Fruit fly (Drosophila melanogaster): ENCODE results near the gene yata.
A peak's percentile ranks its signal among the peaks of the same experiment; 100 is the strongest.

The yata gene

DNA sequence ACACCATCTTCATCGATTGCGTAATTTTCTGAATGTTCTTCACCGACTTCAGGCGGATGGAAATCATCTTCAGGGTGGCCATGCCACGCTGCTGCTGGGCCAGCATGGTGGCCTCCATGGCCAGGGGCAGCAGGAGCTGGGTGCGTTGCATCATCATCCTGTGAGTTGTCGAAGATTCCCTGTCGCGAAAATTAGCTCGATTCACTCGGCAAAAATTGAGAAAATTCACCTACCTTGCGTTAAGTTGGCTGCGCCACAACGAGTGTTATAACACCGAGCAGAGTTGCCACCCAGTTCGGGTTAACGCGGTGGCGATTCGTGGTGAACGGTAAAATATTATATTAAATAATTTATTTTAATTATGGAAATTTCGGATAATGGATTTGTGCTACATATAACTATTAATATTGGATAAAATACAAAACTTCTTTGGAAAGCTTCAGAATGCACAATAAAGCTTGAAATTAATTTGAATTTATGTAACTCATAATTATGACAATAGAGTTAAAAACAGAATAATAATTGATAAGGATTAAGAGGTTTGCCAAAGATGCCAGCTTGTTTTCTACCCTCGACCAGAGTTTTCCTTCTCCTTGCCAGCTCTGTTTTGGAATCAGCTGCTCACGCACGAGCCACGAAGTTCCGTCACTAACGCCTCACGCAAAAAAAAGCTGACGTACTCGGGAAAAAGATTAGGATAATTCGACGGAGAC lies at the start of gene yata, which contains the start of gene ATPsyngamma (continued):
- TF ChIP-seq insv (GFP tag; optimal IDR thresholded peaks at IDR 0.05), result peak in 1 of 2 experiments; percentile 30
- peak; percentile 40 for TF ChIP-seq Ets97D (GFP tag; optimal IDR thresholded peaks at IDR 0.05)
- TF ChIP-seq CG10209 (GFP tag; optimal IDR thresholded peaks at IDR 0.05), result peak; percentile 37
- peak; percentile 40 for TF ChIP-seq CG18619 (GFP tag; optimal IDR thresholded peaks at IDR 0.05)
- TF ChIP-seq jigr1 (GFP tag; IDR thresholded peaks at IDR 0.05), result peak; percentile 81; the same call in 2 of the 3 replicates
- no peak for TF ChIP-seq CG14667 (GFP tag; IDR thresholded peaks at IDR 0.05)
- TF ChIP-seq slbo (GFP tag; IDR thresholded peaks at IDR 0.05), result peak; percentile 64
- TF ChIP-seq CG34422 (GFP tag; IDR thresholded peaks at IDR 0.05), result 0 out of 3 replicates have a peak, but pooled peaks have one; percentile 12
- peak; percentile 32 for TF ChIP-seq salm (tag; optimal IDR thresholded peaks at IDR 0.05)
- peak; percentile 21 for TF ChIP-seq CG2120 (GFP tag; optimal IDR thresholded peaks at IDR 0.05)
- TF ChIP-seq Chrac-16 (GFP tag; optimal IDR thresholded peaks at IDR 0.05), result no peak
- peak; percentile 10 for TF ChIP-seq zfh2 (GFP tag; optimal IDR thresholded peaks at IDR 0.05)
- TF ChIP-seq tll (GFP tag; optimal IDR thresholded peaks at IDR 0.05), result no peak
- TF ChIP-seq CG4282 (GFP tag; optimal IDR thresholded peaks at IDR 0.05), result no peak
- peak; percentile 75 for TF ChIP-seq inv (GFP tag; IDR thresholded peaks at IDR 0.05; ENCODE audit: partially characterized antibody)
- TF ChIP-seq CG6765 (GFP tag; optimal IDR thresholded peaks at IDR 0.05), result peak; percentile 31
- peak; percentile 9 for TF ChIP-seq Elba2 (GFP tag; optimal IDR thresholded peaks at IDR 0.05)
- peak; percentile 7 for TF ChIP-seq gfzf (GFP tag; optimal IDR thresholded peaks at IDR 0.05)
- TF ChIP-seq peb (GFP tag; IDR thresholded peaks at IDR 0.05), result no peak
- TF ChIP-seq Gug (GFP tag; IDR thresholded peaks at IDR 0.05), result peak; percentile 45; the same call in 1 of the 4 replicates
- TF ChIP-seq CG3995 (GFP tag; optimal IDR thresholded peaks at IDR 0.05), result peak; percentile 0
- 0 out of 3 replicates have a peak, but pooled peaks have one; percentile 44 for TF ChIP-seq ken (GFP tag; IDR thresholded peaks at IDR 0.05)
- TF ChIP-seq ato (GFP tag; IDR thresholded peaks at IDR 0.05; ENCODE audit: partially characterized antibody), result peak; percentile 55
- no peak for TF ChIP-seq Lim3 (GFP tag; IDR thresholded peaks at IDR 0.05)
- peak; percentile 78 for TF ChIP-seq Scr (GFP tag; IDR thresholded peaks at IDR 0.05; ENCODE audit: partially characterized antibody)
- no peak for TF ChIP-seq ac (GFP tag; optimal IDR thresholded peaks at IDR 0.05)
- peak; percentile 86 for TF ChIP-seq row (GFP tag; IDR thresholded peaks at IDR 0.05)
- TF ChIP-seq ATbp (GFP tag; optimal IDR thresholded peaks at IDR 0.05), result peak; percentile 4
- peak; percentile 39 for TF ChIP-seq CG12155 (GFP tag; optimal IDR thresholded peaks at IDR 0.05)
- TF ChIP-seq cad (GFP tag; optimal IDR thresholded peaks at IDR 0.05), result no peak
- no peak for TF ChIP-seq Aef1 (GFP tag; IDR thresholded peaks at IDR 0.05)
- 0 out of 2 replicates have a peak, but pooled peaks have one; percentile 30 for TF ChIP-seq nerfin-2 (GFP tag; IDR thresholded peaks at IDR 0.05; ENCODE audit: partially characterized antibody)
- TF ChIP-seq CG8924 (tag; optimal IDR thresholded peaks at IDR 0.05), result peak; percentile 57
- peak; percentile 11 for TF ChIP-seq CG15479 (GFP tag; optimal IDR thresholded peaks at IDR 0.05)
- peak; percentile 82 for TF ChIP-seq CG16813 (GFP tag; IDR thresholded peaks at IDR 0.05; ENCODE audit: partially characterized antibody)
- 0 out of 3 replicates have a peak, but pooled peaks have one; percentile 59 for TF ChIP-seq Doc3 (GFP tag; IDR thresholded peaks at IDR 0.05; ENCODE audit: partially characterized antibody)
- peak; percentile 68 for TF ChIP-seq CG13287 (GFP tag; IDR thresholded peaks at IDR 0.05; ENCODE audit: partially characterized antibody)
- TF ChIP-seq ind (GFP tag; optimal IDR thresholded peaks at IDR 0.05), result peak; percentile 36
- TF ChIP-seq CG15514 (GFP tag; optimal IDR thresholded peaks at IDR 0.05), result peak; percentile 58
- peak; percentile 6 for TF ChIP-seq Med (GFP tag)
- no peak for TF ChIP-seq bowl (GFP tag; IDR thresholded peaks at IDR 0.05)
- no peak for TF ChIP-seq CG14441 (GFP tag; IDR thresholded peaks at IDR 0.05)
- peak; percentile 41 for TF ChIP-seq CG17829 (tag; optimal IDR thresholded peaks at IDR 0.05)
- TF ChIP-seq unc-4 (GFP tag; IDR thresholded peaks at IDR 0.05; ENCODE audit: partially characterized antibody), result peak; percentile 75; the same call in 1 of the 2 replicates
- peak; percentile 92 for TF ChIP-seq YL-1 (GFP tag; optimal IDR thresholded peaks at IDR 0.05)
- peak; percentile 77 for TF ChIP-seq Bgb (GFP tag; IDR thresholded peaks at IDR 0.05; ENCODE audit: partially characterized antibody)
- TF ChIP-seq zen (tag; optimal IDR thresholded peaks at IDR 0.05), result peak; percentile 36
- TF ChIP-seq CG6791 (GFP tag; IDR thresholded peaks at IDR 0.05; ENCODE audit: partially characterized antibody), result peak; percentile 79

Measured in whole organism, embryonic.